Worm (Caenorhabditis elegans) whole organism, midembryonic: ENCODE results near the gene ugt-50.

Experiments used
- T22C8.4 ChIP-seq: fragments of 200-800 bp; sonication (Bioruptor generic); IDR thresholded peaks from 2 replicates; pipeline ENCODE4 v1.3.6; 2022; ENCODE audit warnings: missing genetic modification characterization, missing compliant biosample characterization
- cog-1 ChIP-seq: sonication (generic microtip); optimal IDR thresholded peaks from 2 replicates; lab custom pipeline; 2016; ENCODE audit warnings: missing genetic modification characterization, missing compliant biosample characterization
- flt-1 ChIP-seq: fragments of 200-800 bp; sonication (Bioruptor generic); IDR thresholded peaks from 2 replicates; pipeline ENCODE4 v1.3.6; 2022; ENCODE audit warnings: missing genetic modification characterization, missing compliant biosample characterization
- klf-2 ChIP-seq: fragments of 200-800 bp; sonication (Bioruptor generic); conservative IDR thresholded peaks from 2 replicates; pipeline ENCODE4 v1.3.6; 2022; ENCODE audit warnings: missing genetic modification reagents, missing genetic modification characterization, missing compliant biosample characterization
- med-1 ChIP-seq: sonication (generic microtip); optimal IDR thresholded peaks from 2 replicates; lab custom pipeline; 2017; ENCODE audit warnings: missing genetic modification characterization, mild to moderate bottlenecking, missing compliant biosample characterization, antibody characterized with exemption, missing genetic modification reagents; ENCODE audit not compliant: insufficient read depth
- ztf-23 ChIP-seq: fragments of 200-800 bp; sonication (Bioruptor generic); IDR thresholded peaks from 2 replicates; pipeline ENCODE4 v1.3.6; 2022; ENCODE audit warnings: missing genetic modification reagents, missing genetic modification characterization, missing compliant biosample characterization
- ztf-29 ChIP-seq: fragments of 200-800 bp; sonication (Bioruptor generic); IDR thresholded peaks from 2 replicates; pipeline ENCODE4 v1.3.6; 2022; ENCODE audit warnings: missing genetic modification reagents, missing genetic modification characterization, missing compliant biosample characterization

ce11 chrX:12701963-12702362, 10.6 kb downstream of the ugt-50 start, which contains the start of gene nhr-214:
- no peak for TF ChIP-seq ztf-23 (GFP tag; lab: Robert Waterston, UW)
- no peak for TF ChIP-seq cog-1 (tag; lab: Kevin White, UChicago)
- no peak for TF ChIP-seq med-1 (GFP tag; lab: Kevin White, UChicago)
- TF ChIP-seq flt-1 (GFP tag; lab: Robert Waterston, UW): no peak
- TF ChIP-seq klf-2 (GFP tag; lab: Robert Waterston, UW): no peak
- TF ChIP-seq ztf-29 (GFP tag; lab: Robert Waterston, UW): no peak
- no peak for TF ChIP-seq T22C8.4 (GFP tag; lab: Robert Waterston, UW)
